Fruit fly (Drosophila melanogaster): ENCODE results near the gene Dpck.

Dpck gene

dm6 chr3R:7091904-7092303 is 9.9 kb downstream of the Dpck start (continued):
- TF ChIP-seq Hr51 (GFP tag; optimal IDR thresholded peaks at IDR 0.05): no peak
- no peak for TF ChIP-seq tin (GFP tag; optimal IDR thresholded peaks at IDR 0.05)
- TF ChIP-seq Nf-YB (GFP tag; optimal IDR thresholded peaks at IDR 0.05): no peak
- TF ChIP-seq CG7372 (GFP tag; IDR thresholded peaks at IDR 0.05): no peak
- no peak for TF ChIP-seq ssp (GFP tag; IDR thresholded peaks at IDR 0.05)
- TF ChIP-seq nau (GFP tag; optimal IDR thresholded peaks at IDR 0.05): no peak
- no peak for TF ChIP-seq da (GFP tag; optimal IDR thresholded peaks at IDR 0.05)
- TF ChIP-seq oc (tag; optimal IDR thresholded peaks at IDR 0.05): no peak
- TF ChIP-seq CG13624 (GFP tag; optimal IDR thresholded peaks at IDR 0.05): peak; percentile 54
- no peak for TF ChIP-seq CG3281 (GFP tag; optimal IDR thresholded peaks at IDR 0.05)
- no peak for TF ChIP-seq run (tag; optimal IDR thresholded peaks at IDR 0.05)
- TF ChIP-seq CG17829 (tag; optimal IDR thresholded peaks at IDR 0.05): peak; percentile 42
- no peak for TF ChIP-seq sqz (GFP tag; optimal IDR thresholded peaks at IDR 0.05)
- no peak for TF ChIP-seq CG11247 (GFP tag; IDR thresholded peaks at IDR 0.05)
- TF ChIP-seq CG12236 (GFP tag; optimal IDR thresholded peaks at IDR 0.05): no peak
- TF ChIP-seq bowl (GFP tag; IDR thresholded peaks at IDR 0.05): no peak
- TF ChIP-seq CG9932 (GFP tag; IDR thresholded peaks at IDR 0.05): peak; percentile 23; the same call in 1 of the 2 replicates
- TF ChIP-seq CTCF (GFP tag; optimal IDR thresholded peaks at IDR 0.05): peak; percentile 75
- TF ChIP-seq CG15696 (tag; optimal IDR thresholded peaks at IDR 0.05): peak; percentile 30
- peak; percentile 65 for TF ChIP-seq CG11504 (tag; optimal IDR thresholded peaks at IDR 0.05)
- TF ChIP-seq CG12155 (GFP tag; optimal IDR thresholded peaks at IDR 0.05): peak; percentile 38
- peak; percentile 86 for TF ChIP-seq Opbp (GFP tag; IDR thresholded peaks at IDR 0.05; ENCODE audit: partially characterized antibody)
- peak; percentile 37 for TF ChIP-seq phol (tag; optimal IDR thresholded peaks at IDR 0.05)
- TF ChIP-seq Dip3 (GFP tag; optimal IDR thresholded peaks at IDR 0.05): no peak
- peak; percentile 71 for TF ChIP-seq CG8290 (GFP tag; optimal IDR thresholded peaks at IDR 0.05)
- no peak for TF ChIP-seq CG8290 (tag; optimal IDR thresholded peaks at IDR 0.05)
- no peak for TF ChIP-seq CG4707 (GFP tag; optimal IDR thresholded peaks at IDR 0.05)
- no peak for TF ChIP-seq CG5180 (GFP tag; optimal IDR thresholded peaks at IDR 0.05)
- TF ChIP-seq CG3726 (GFP tag; IDR thresholded peaks at IDR 0.05): no peak
- peak; percentile 27 for TF ChIP-seq CG13424 (tag; optimal IDR thresholded peaks at IDR 0.05)
- TF ChIP-seq Hand (GFP tag; optimal IDR thresholded peaks at IDR 0.05): no peak
- no peak for TF ChIP-seq Spps (tag; optimal IDR thresholded peaks at IDR 0.05)
- no peak for TF ChIP-seq fd96Cb (tag; optimal IDR thresholded peaks at IDR 0.05)
- TF ChIP-seq nerfin-2 (GFP tag; IDR thresholded peaks at IDR 0.05; ENCODE audit: partially characterized antibody): no peak
- peak; percentile 71 for TF ChIP-seq CG14710 (tag; optimal IDR thresholded peaks at IDR 0.05)
- peak; percentile 21 for TF ChIP-seq CG13296 (GFP tag; optimal IDR thresholded peaks at IDR 0.05)
- TF ChIP-seq CG4282 (GFP tag; optimal IDR thresholded peaks at IDR 0.05): no peak
- peak; percentile 70; the same call in 2 of the 3 replicates for TF ChIP-seq knrl (GFP tag; IDR thresholded peaks at IDR 0.05; ENCODE audit: partially characterized antibody)
- no peak for TF ChIP-seq CG33557 (GFP tag; optimal IDR thresholded peaks at IDR 0.05)
- TF ChIP-seq ash1 (GFP tag; optimal IDR thresholded peaks at IDR 0.05): peak; percentile 17
- no peak for TF ChIP-seq CG34376 (GFP tag; optimal IDR thresholded peaks at IDR 0.05)
- TF ChIP-seq CG3838 (GFP tag; optimal IDR thresholded peaks at IDR 0.05): no peak
- peak; percentile 32 for TF ChIP-seq CG1647 (GFP tag; optimal IDR thresholded peaks at IDR 0.05)
- TF ChIP-seq cad (GFP tag; optimal IDR thresholded peaks at IDR 0.05): no peak
- TF ChIP-seq Dref (GFP tag; IDR thresholded peaks at IDR 0.05): peak; percentile 61
- no peak for TF ChIP-seq Ptx1 (GFP tag; IDR thresholded peaks at IDR 0.05)
- TF ChIP-seq unc-4 (GFP tag; IDR thresholded peaks at IDR 0.05; ENCODE audit: partially characterized antibody): peak; percentile 69
- TF ChIP-seq CG4404 (GFP tag; IDR thresholded peaks at IDR 0.05): no peak
- TF ChIP-seq CG1024 (GFP tag; IDR thresholded peaks at IDR 0.05): no peak
- no peak for TF ChIP-seq ken (GFP tag; IDR thresholded peaks at IDR 0.05)
- TF ChIP-seq CG10209 (GFP tag; optimal IDR thresholded peaks at IDR 0.05): no peak
- no peak for TF ChIP-seq B-H1 (GFP tag; IDR thresholded peaks at IDR 0.05)

All from whole organism, embryonic.